Worm (Caenorhabditis elegans): ENCODE data around the gene C08F11.12.

DNA sequence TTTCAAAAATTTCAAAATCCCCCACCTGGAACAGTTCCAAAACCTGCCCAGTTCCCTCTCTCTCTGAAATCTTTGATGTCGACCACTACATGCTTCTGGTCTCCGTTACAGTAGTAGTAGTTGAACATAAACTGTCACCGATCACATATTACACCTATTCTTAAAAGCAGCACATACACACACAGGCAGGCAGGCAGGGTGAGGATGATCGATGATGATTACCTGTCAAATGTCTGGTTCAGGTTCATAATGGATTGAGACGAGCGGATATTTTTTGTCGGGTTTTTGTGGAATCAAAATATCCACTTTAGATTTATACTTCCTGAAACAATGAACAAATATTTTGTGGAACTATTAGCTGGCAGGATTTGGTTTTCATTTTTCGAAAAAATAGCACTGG, 42.7 kb upstream of the C08F11.12 start:
- TF ChIP-seq skn-1 (tag; optimal IDR thresholded peaks at IDR 0.05) (no peak), nhr-85 (tag) (no peak), unc-130 (tag; optimal IDR thresholded peaks at IDR 0.05) (no peak), rnt-1 (tag; optimal IDR thresholded peaks at IDR 0.05) (no peak), unc-86 (tag; optimal IDR thresholded peaks at IDR 0.05) (no peak), mep-1 (tag; optimal IDR thresholded peaks at IDR 0.05) (no peak), snpc-4 (tag; optimal IDR thresholded peaks at IDR 0.05) (no peak), elt-3 (tag; optimal IDR thresholded peaks at IDR 0.05) (no peak)
